Worm (Caenorhabditis elegans): ENCODE results near the gene K12H6.7.

K12H6.7 gene

DNA sequence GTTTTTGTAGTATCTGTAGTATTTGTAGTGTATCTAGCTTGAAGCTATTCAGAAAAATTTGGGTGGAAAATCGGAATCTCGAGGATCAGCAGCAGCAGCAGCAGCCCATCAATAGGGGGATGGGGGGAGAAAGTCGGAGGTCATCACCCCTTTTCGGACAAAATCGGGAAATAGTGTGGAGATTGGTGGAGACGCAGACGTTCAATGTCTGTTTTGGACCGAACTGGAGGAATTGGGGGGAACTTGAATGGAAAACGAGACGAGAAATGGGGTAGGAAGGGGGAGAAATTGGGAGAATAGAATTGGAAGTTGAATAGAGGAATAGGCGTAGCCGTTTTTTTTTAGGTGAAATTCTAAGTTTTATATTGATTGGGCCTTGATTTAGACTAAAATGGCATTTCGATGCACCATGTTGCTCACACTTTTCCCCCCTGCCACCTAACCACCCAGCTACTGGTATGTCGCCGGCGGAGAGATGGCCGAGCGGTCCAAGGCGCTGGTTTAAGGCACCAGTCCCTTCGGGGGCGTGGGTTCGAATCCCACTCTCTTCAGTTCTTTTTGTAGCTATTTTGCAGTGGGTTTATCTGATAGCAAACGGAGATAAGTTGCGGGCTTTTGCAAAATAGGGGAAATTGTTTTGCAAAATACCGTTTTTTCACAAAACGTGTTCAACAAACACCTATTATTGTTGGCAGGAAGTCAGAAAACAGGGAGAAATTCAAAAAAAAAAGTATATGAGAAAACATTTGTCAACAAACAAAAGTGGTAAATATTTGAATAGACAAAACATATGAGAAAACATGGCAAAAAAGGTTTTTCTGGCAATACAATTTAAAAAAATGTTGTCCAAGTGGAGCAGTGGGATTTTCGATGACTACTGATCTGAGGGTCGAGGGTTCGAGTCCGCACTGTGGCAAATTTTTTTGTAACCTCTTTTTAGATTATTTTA, 23.4 kb upstream of the K12H6.7 start:
- TF ChIP-seq mdl-1 (tag; optimal IDR thresholded peaks at IDR 0.05) (no peak), sem-4 (tag; optimal IDR thresholded peaks at IDR 0.05) (no peak), nhr-21 (tag; optimal IDR thresholded peaks at IDR 0.05) (peak; percentile 16), Y55F3AM.14 (GFP tag; optimal IDR thresholded peaks at IDR 0.05) (no peak), dmd-4 (tag; optimal IDR thresholded peaks at IDR 0.05) (no peak), lin-11 (tag; optimal IDR thresholded peaks at IDR 0.05) (no peak), nhr-129 (tag; optimal IDR thresholded peaks at IDR 0.05) (peak; percentile 2), aly-2 (tag; optimal IDR thresholded peaks at IDR 0.05) (no peak), unc-39 (tag; optimal IDR thresholded peaks at IDR 0.05) (no peak), lsy-2 (tag; optimal IDR thresholded peaks at IDR 0.05) (no peak), sma-9 (GFP tag; optimal IDR thresholded peaks at IDR 0.05) (no peak), sma-9 (tag; optimal IDR thresholded peaks at IDR 0.05) (no peak), lin-39 (tag; optimal IDR thresholded peaks at IDR 0.05) (no peak)

DNA sequence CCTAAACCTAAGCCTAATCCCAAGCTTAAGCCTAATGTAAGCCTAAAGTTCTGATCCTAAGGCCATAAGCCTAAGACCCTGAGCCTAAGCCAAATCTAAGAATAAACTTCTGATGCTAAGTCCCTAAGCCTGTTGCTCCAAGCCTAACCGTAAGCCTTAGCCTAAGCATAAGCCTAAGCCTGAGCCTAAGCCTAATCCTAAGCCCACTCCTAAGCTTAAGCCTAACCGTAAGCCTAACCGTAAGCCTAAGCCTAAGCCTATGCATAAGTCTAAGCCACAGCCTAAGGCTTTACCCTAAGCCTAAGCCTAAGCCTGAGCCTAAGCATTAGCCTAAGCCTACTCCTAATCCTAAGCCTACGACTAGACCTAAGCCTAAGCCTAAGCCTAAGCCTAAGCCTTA, 22.6 kb upstream of the K12H6.7 start:
- TF ChIP-seq skn-1 (tag; optimal IDR thresholded peaks at IDR 0.05) (no peak), blmp-1 (tag; optimal IDR thresholded peaks at IDR 0.05; ENCODE audit: insufficient read depth) (no peak), ama-1 (optimal IDR thresholded peaks at IDR 0.05) (no peak), egl-27 (tag; optimal IDR thresholded peaks at IDR 0.05) (no peak), Y55F3AM.14 (GFP tag; optimal IDR thresholded peaks at IDR 0.05) (no peak), lin-13 (GFP tag; optimal IDR thresholded peaks at IDR 0.05) (no peak), mbf-1 (tag; optimal IDR thresholded peaks at IDR 0.05) (no peak), nhr-129 (tag; optimal IDR thresholded peaks at IDR 0.05) (no peak), ztf-1 (GFP tag; conservative IDR thresholded peaks at IDR 0.05) (no peak), elt-1 (tag; optimal IDR thresholded peaks at IDR 0.05) (no peak), fos-1 (tag; optimal IDR thresholded peaks at IDR 0.05) (no peak)

DNA sequence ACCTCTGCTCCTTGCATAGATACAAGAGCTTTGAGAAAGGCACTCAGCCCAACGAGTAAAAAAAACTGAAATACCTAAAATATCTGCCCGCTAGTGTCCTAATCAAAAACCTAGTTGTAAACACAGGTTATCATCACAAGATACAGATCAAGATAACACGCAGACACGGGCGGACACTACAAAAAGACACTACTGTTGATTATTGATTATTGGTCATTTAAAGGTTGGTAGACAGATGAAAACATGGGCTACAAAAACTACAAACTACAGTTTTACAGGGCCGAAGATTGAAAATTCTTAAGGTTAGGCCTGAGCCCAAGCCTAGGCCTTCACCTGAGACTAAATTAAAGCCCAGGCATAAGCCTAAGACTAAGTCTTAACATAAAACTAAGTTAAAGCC, 22.1 kb upstream of the K12H6.7 start:
- TF ChIP-seq sma-9 (GFP tag; optimal IDR thresholded peaks at IDR 0.05) (peak; percentile 20), sma-9 (tag; optimal IDR thresholded peaks at IDR 0.05) (no peak), nhr-25 (tag; optimal IDR thresholded peaks at IDR 0.05) (no peak)

DNA sequence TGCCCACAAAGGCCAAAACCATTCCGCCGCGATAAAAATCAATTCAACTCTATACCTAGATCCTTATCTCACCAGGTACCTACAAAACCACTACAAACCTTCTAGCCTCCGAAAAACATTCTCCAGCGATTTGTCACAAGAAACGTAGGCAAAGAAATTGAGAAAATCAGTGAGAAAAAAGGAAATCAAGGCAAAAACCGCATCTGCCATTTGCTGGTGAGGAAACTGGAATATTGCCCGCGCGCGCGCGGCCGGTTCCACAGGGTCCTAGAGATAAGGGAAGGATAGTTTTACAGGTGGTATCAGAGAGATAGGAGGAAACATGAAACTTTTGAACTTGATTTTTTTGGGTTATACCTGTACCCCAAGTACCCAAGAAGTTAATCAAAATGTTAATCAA, 20.8 kb upstream of the K12H6.7 start:
- TF ChIP-seq sma-9 (GFP tag; optimal IDR thresholded peaks at IDR 0.05) (peak; percentile 8), sma-9 (tag; optimal IDR thresholded peaks at IDR 0.05) (no peak), nhr-21 (tag; optimal IDR thresholded peaks at IDR 0.05) (peak; percentile 35), mdl-1 (tag; optimal IDR thresholded peaks at IDR 0.05) (no peak), mbf-1 (tag; optimal IDR thresholded peaks at IDR 0.05) (no peak), skn-1 (tag; optimal IDR thresholded peaks at IDR 0.05) (no peak), nhr-23 (tag; optimal IDR thresholded peaks at IDR 0.05) (no peak), sem-4 (tag; optimal IDR thresholded peaks at IDR 0.05) (no peak), ZK546.5 (tag; optimal IDR thresholded peaks at IDR 0.05) (no peak), ama-1 (optimal IDR thresholded peaks at IDR 0.05) (no peak), nhr-25 (tag; optimal IDR thresholded peaks at IDR 0.05) (peak; percentile 67), nhr-12 (tag; optimal IDR thresholded peaks at IDR 0.05) (no peak), C34F6.9 (tag; optimal IDR thresholded peaks at IDR 0.05) (no peak), ceh-82 (tag; optimal IDR thresholded peaks at IDR 0.05) (no peak), elt-3 (tag; optimal IDR thresholded peaks at IDR 0.05) (no peak), ceh-16 (tag; optimal IDR thresholded peaks at IDR 0.05) (peak; percentile 53), unc-62 (GFP tag; optimal IDR thresholded peaks at IDR 0.05) (no peak), sma-3 (GFP tag; optimal IDR thresholded peaks at IDR 0.05) (no peak), unc-55 (GFP tag; optimal IDR thresholded peaks at IDR 0.05) (no peak), blmp-1 (tag; optimal IDR thresholded peaks at IDR 0.05; ENCODE audit: insufficient read depth) (peak; percentile 6), nhr-237 (tag; optimal IDR thresholded peaks at IDR 0.05) (no peak)

DNA sequence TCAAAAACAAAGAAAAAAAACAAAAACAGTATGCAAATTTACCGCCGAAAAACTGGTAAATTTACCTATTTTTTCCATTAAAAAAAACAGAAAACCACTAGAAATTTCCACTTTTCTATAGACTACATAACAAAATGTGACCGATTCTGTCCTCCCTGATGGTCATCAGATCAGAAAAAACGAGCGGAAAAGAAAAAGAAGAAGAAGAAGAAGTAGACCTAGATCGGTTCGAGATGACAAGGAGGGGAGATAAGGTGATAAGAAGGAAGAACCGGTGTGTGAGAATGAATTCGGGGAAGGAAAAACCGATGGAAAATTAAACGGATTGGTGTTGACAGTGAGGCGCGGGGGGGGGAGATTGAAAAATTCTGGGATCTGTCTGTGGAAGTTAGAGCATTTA, 19.4 kb upstream of the K12H6.7 start:
- peak; percentile 7 for TF ChIP-seq fos-1 (tag; optimal IDR thresholded peaks at IDR 0.05)
- TF ChIP-seq unc-39 (tag; optimal IDR thresholded peaks at IDR 0.05): no peak

Measured in whole organism, L2 larva.